Worm (Caenorhabditis elegans): Measurements from ENCODE around the gene Y45F10C.6.

The Y45F10C.6 gene

DNA sequence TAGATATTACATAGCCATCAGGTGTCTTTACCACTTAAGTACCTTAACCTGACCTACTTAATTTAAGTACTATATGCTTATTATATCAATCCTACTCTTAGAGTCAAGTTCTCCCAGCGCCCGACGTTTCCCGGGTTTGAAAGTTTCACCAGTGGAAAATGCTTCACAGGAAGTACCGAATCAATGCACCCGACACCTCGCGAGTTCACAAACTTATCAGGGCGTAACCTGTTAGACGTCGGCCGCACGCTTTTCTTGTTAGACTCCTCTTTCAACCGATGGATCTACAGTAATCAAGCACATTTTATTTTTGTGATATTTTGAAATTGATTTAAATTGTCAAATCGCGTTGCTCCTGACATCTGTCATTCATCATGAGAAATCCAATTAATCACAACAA is 43.2 kb downstream of the Y45F10C.6 start:
- TF ChIP-seq hmg-11 (tag; optimal IDR thresholded peaks at IDR 0.05), result no peak

DNA sequence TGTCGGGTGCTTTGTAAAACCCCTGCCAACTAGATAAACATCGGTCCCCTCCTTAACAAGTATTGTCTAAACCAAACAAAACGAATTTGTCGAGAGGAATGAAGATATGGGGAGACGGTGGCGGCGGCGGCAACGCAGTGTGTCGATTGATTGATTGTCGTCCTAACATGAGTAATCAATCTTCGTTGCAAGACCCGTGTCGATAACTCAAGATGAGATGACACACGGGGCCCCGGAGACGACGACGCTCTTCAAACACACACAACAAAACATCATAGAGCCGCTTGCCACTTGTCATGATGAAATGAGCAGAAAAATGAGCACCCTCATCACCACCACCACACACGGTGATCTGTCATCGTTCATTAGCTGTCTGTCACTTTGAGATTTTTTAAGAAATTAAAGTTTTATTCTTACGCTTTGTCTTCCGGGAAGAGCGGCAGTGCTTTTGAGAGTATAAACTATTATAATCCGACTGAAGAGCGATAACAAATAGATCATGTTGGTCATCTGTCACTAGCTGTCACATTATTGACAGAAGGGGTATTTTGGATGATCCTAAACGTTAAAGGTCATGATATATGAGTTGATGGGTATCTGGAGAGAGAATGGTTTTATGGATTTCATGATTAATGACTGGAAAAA is 43.7 kb downstream of the Y45F10C.6 start:
- TF ChIP-seq hmg-11 (tag; optimal IDR thresholded peaks at IDR 0.05) (peak; percentile 12), ztf-11 (tag; optimal IDR thresholded peaks at IDR 0.05) (no peak), fkh-2 (tag; optimal IDR thresholded peaks at IDR 0.05) (no peak), nhr-237 (tag; optimal IDR thresholded peaks at IDR 0.05) (no peak), mml-1 (tag; optimal IDR thresholded peaks at IDR 0.05) (no peak), aly-2 (tag; optimal IDR thresholded peaks at IDR 0.05) (no peak), zag-1 (tag; optimal IDR thresholded peaks at IDR 0.05) (no peak), nhr-25 (tag; optimal IDR thresholded peaks at IDR 0.05) (no peak), R02D3.7 (tag; optimal IDR thresholded peaks at IDR 0.05) (no peak), nhr-43 (tag; optimal IDR thresholded peaks at IDR 0.05; ENCODE audit: poor library complexity, severe bottlenecking) (no peak), ceh-28 (tag; optimal IDR thresholded peaks at IDR 0.05) (peak; percentile 42), ztf-4 (tag; optimal IDR thresholded peaks at IDR 0.05) (no peak), nhr-11 (tag; optimal IDR thresholded peaks at IDR 0.05) (no peak), egl-5 (tag; optimal IDR thresholded peaks at IDR 0.05) (no peak), fkh-10 (GFP tag; optimal IDR thresholded peaks at IDR 0.05) (no peak), elt-3 (tag; optimal IDR thresholded peaks at IDR 0.05) (no peak), elt-1 (tag; optimal IDR thresholded peaks at IDR 0.05) (peak; percentile 28), lin-15B (tag; optimal IDR thresholded peaks at IDR 0.05) (no peak), egl-27 (tag; optimal IDR thresholded peaks at IDR 0.05) (no peak), skn-1 (tag; optimal IDR thresholded peaks at IDR 0.05) (no peak), fos-1 (tag; optimal IDR thresholded peaks at IDR 0.05) (no peak), mdl-1 (tag; optimal IDR thresholded peaks at IDR 0.05) (no peak), jun-1 (tag; optimal IDR thresholded peaks at IDR 0.05) (no peak), lsy-12 (tag; optimal IDR thresholded peaks at IDR 0.05) (no peak), tbx-2 (tag; optimal IDR thresholded peaks at IDR 0.05) (no peak), ceh-82 (tag; optimal IDR thresholded peaks at IDR 0.05) (no peak), ama-1 (optimal IDR thresholded peaks at IDR 0.05) (no peak), nhr-77 (tag; optimal IDR thresholded peaks at IDR 0.05) (no peak), unc-62 (GFP tag; optimal IDR thresholded peaks at IDR 0.05) (peak; percentile 98), nhr-12 (tag; optimal IDR thresholded peaks at IDR 0.05) (no peak), ceh-16 (tag; optimal IDR thresholded peaks at IDR 0.05) (no peak), snpc-4 (tag; optimal IDR thresholded peaks at IDR 0.05) (peak; percentile 1), daf-12 (tag; optimal IDR thresholded peaks at IDR 0.05) (no peak), nhr-28 (tag; optimal IDR thresholded peaks at IDR 0.05) (no peak), ZK546.5 (tag; optimal IDR thresholded peaks at IDR 0.05) (no peak), elt-2 (tag; optimal IDR thresholded peaks at IDR 0.05) (no peak), eor-1 (tag; optimal IDR thresholded peaks at IDR 0.05) (no peak), unc-39 (tag; optimal IDR thresholded peaks at IDR 0.05) (no peak), sea-2 (GFP tag; optimal IDR thresholded peaks at IDR 0.05) (no peak), pqm-1 (tag; optimal IDR thresholded peaks at IDR 0.05) (no peak), nhr-76 (tag; optimal IDR thresholded peaks at IDR 0.05) (no peak), nfya-1 (tag; optimal IDR thresholded peaks at IDR 0.05; ENCODE audit: insufficient read depth) (peak; percentile 35), lin-39 (tag; optimal IDR thresholded peaks at IDR 0.05) (peak; percentile 99), ceh-9 (tag; optimal IDR thresholded peaks at IDR 0.05) (no peak), nhr-67 (tag; optimal IDR thresholded peaks at IDR 0.05) (no peak), pha-4 (tag; optimal IDR thresholded peaks at IDR 0.05) (no peak), nhr-23 (tag; optimal IDR thresholded peaks at IDR 0.05) (no peak)

Data from whole organism, L3 larva.